Fruit fly (Drosophila melanogaster) whole organism, prepupa: ENCODE measurements around the gene fng.

Source experiments
- Blimp-1 ChIP-seq: fragments of 200-800 bp; sonication (Bioruptor generic); optimal IDR thresholded peaks from 3 replicates; lab custom pipeline; 2017; ENCODE audit warnings: missing biosample characterization, missing genetic modification characterization, mild to moderate bottlenecking, moderate library complexity, missing genetic modification reagents
- CG10631 ChIP-seq: fragments of 200-800 bp; sonication (Bioruptor generic); optimal IDR thresholded peaks from 2 replicates; lab custom pipeline; 2016; ENCODE audit warnings: missing biosample characterization, missing genetic modification characterization
- CG11762 ChIP-seq: fragments of 200-800 bp; sonication (Bioruptor generic); optimal IDR thresholded peaks from 3 replicates; lab custom pipeline; 2016; ENCODE audit warnings: missing biosample characterization, missing genetic modification characterization; ENCODE audit not compliant: insufficient read depth
- CG11902 ChIP-seq: fragments of 200-800 bp; sonication (Bioruptor generic); optimal IDR thresholded peaks from 3 replicates; lab custom pipeline; 2016; ENCODE audit warnings: missing biosample characterization, missing genetic modification characterization
- CG15336 ChIP-seq: fragments of 200-800 bp; sonication (Bioruptor generic); IDR thresholded peaks from 2 replicates; pipeline ENCODE4 v1.3.6; 2022; ENCODE audit warnings: missing biosample characterization, missing genetic modification characterization
- CG1621 ChIP-seq: fragments of 200-800 bp; sonication (Bioruptor generic); optimal IDR thresholded peaks from 3 replicates; lab custom pipeline; 2018; ENCODE audit warnings: missing biosample characterization, mild to moderate bottlenecking, missing genetic modification characterization
- CG16779 ChIP-seq: fragments of 200-800 bp; sonication (Bioruptor generic); optimal IDR thresholded peaks from 3 replicates; lab custom pipeline; 2017; ENCODE audit warnings: missing biosample characterization, mild to moderate bottlenecking, missing genetic modification characterization
- CG3032 ChIP-seq: fragments of 200-800 bp; optimal IDR thresholded peaks from 2 replicates; lab custom pipeline; 2019; ENCODE audit warnings: missing biosample characterization, mild to moderate bottlenecking, missing genetic modification characterization, moderate library complexity
- CG32006 ChIP-seq: fragments of 200-800 bp; sonication (Bioruptor generic); optimal IDR thresholded peaks from 3 replicates; lab custom pipeline; 2017; ENCODE audit warnings: missing biosample characterization, mild to moderate bottlenecking, missing genetic modification characterization
- CG3919 ChIP-seq: fragments of 200-800 bp; sonication (Bioruptor generic); optimal IDR thresholded peaks from 3 replicates; lab custom pipeline; 2016; ENCODE audit warnings: missing biosample characterization, missing genetic modification characterization
- CG4318 ChIP-seq: fragments of 200-800 bp; sonication (Bioruptor generic); optimal IDR thresholded peaks from 3 replicates; lab custom pipeline; 2017; ENCODE audit warnings: missing biosample characterization, mild to moderate bottlenecking, missing genetic modification characterization
- CG6276 ChIP-seq: fragments of 200-800 bp; sonication (Bioruptor generic); optimal IDR thresholded peaks from 2 replicates; lab custom pipeline; 2017; ENCODE audit warnings: missing biosample characterization, mild to moderate bottlenecking, missing genetic modification characterization
- CG6792 ChIP-seq: fragments of 200-800 bp; sonication (Bioruptor generic); optimal IDR thresholded peaks from 3 replicates; lab custom pipeline; 2016; ENCODE audit warnings: missing biosample characterization, missing genetic modification characterization
- CG6808 ChIP-seq: fragments of 200-800 bp; sonication (Bioruptor generic); optimal IDR thresholded peaks from 3 replicates; lab custom pipeline; 2017; ENCODE audit warnings: missing biosample characterization, missing genetic modification characterization, mild to moderate bottlenecking, moderate library complexity, missing genetic modification reagents
- CG6854 ChIP-seq: fragments of 200-800 bp; sonication (Bioruptor generic); optimal IDR thresholded peaks from 2 replicates; lab custom pipeline; 2017; ENCODE audit warnings: missing biosample characterization, mild to moderate bottlenecking, missing genetic modification characterization
- CG7368 ChIP-seq: fragments of 200-800 bp; sonication (Bioruptor generic); optimal IDR thresholded peaks from 3 replicates; lab custom pipeline; 2016; ENCODE audit warnings: missing biosample characterization, missing genetic modification characterization
- CG8119 ChIP-seq: fragments of 200-800 bp; sonication (Bioruptor generic); IDR thresholded peaks from 3 replicates; pipeline ENCODE4 v1.3.6; 2022; ENCODE audit warnings: missing biosample characterization, missing genetic modification characterization
- CG8319 ChIP-seq: fragments of 200-800 bp; sonication (Bioruptor generic); optimal IDR thresholded peaks from 3 replicates; lab custom pipeline; 2016; ENCODE audit warnings: missing biosample characterization, missing genetic modification characterization
- CG8632 ChIP-seq: fragments of 200-800 bp; sonication (Bioruptor generic); optimal IDR thresholded peaks from 3 replicates; lab custom pipeline; 2016; ENCODE audit warnings: missing biosample characterization, missing genetic modification characterization
- CG9139 ChIP-seq: fragments of 200-800 bp; sonication (Bioruptor generic); optimal IDR thresholded peaks from 3 replicates; lab custom pipeline; 2017; ENCODE audit warnings: missing biosample characterization, mild to moderate bottlenecking, missing genetic modification characterization
- Ets21C ChIP-seq: fragments of 200-800 bp; sonication (Bioruptor generic); optimal IDR thresholded peaks from 3 replicates; lab custom pipeline; 2016; ENCODE audit warnings: missing biosample characterization, missing genetic modification characterization
- Gug ChIP-seq: fragments of 200-800 bp; sonication (Bioruptor generic); IDR thresholded peaks from 2 replicates; pipeline ENCODE4 v1.3.6; 2022; ENCODE audit warnings: missing biosample characterization, missing genetic modification characterization
- Hr38 ChIP-seq: sonication (Bioruptor generic); optimal IDR thresholded peaks from 2 replicates; lab custom pipeline; 2016; ENCODE audit warnings: missing biosample characterization, missing genetic modification characterization
- Hr4 ChIP-seq: fragments of 200-800 bp; sonication (Bioruptor generic); optimal IDR thresholded peaks from 3 replicates; lab custom pipeline; 2016; ENCODE audit warnings: missing biosample characterization, missing genetic modification characterization
- Lpt ChIP-seq: fragments of 200-800 bp; sonication (Bioruptor generic); optimal IDR thresholded peaks from 3 replicates; lab custom pipeline; 2016; ENCODE audit warnings: missing biosample characterization, missing genetic modification characterization
- Met ChIP-seq: fragments of 200-800 bp; sonication (Bioruptor generic); optimal IDR thresholded peaks from 3 replicates; lab custom pipeline; 2016; ENCODE audit warnings: missing biosample characterization, missing genetic modification characterization
- OdsH ChIP-seq: fragments of 200-800 bp; sonication (Bioruptor generic); optimal IDR thresholded peaks from 3 replicates; lab custom pipeline; 2016; ENCODE audit warnings: missing biosample characterization, missing genetic modification characterization
- Smox ChIP-seq: fragments of 200-800 bp; sonication (Bioruptor generic); optimal IDR thresholded peaks from 3 replicates; lab custom pipeline; 2016; ENCODE audit warnings: missing biosample characterization, missing genetic modification characterization
- Sox102F ChIP-seq: fragments of 200-800 bp; sonication (Bioruptor generic); optimal IDR thresholded peaks from 2 replicates; lab custom pipeline; 2016; ENCODE audit warnings: missing biosample characterization, mild to moderate bottlenecking, missing genetic modification characterization
- Sox15 ChIP-seq: fragments of 200-800 bp; sonication (Bioruptor generic); optimal IDR thresholded peaks from 3 replicates; lab custom pipeline; 2016; ENCODE audit warnings: missing biosample characterization, missing genetic modification characterization
- achi ChIP-seq: fragments of 200-800 bp; sonication (Bioruptor generic); optimal IDR thresholded peaks from 3 replicates; lab custom pipeline; 2016; ENCODE audit warnings: missing biosample characterization, missing genetic modification characterization
- acj6 ChIP-seq: fragments of 200-800 bp; sonication (Bioruptor generic); optimal IDR thresholded peaks from 3 replicates; lab custom pipeline; 2016; ENCODE audit warnings: missing biosample characterization, missing genetic modification characterization
- cyc ChIP-seq: fragments of 200-800 bp; sonication (Bioruptor generic); optimal IDR thresholded peaks from 3 replicates; lab custom pipeline; 2016; ENCODE audit warnings: missing biosample characterization, missing genetic modification characterization
- dac ChIP-seq: fragments of 200-800 bp; sonication (Bioruptor generic); optimal IDR thresholded peaks from 2 replicates; lab custom pipeline; 2017; ENCODE audit warnings: missing biosample characterization, mild to moderate bottlenecking, missing genetic modification characterization
- dsx ChIP-seq: fragments of 200-800 bp; optimal IDR thresholded peaks from 3 replicates; lab custom pipeline; 2019; ENCODE audit warnings: missing biosample characterization, mild to moderate bottlenecking, missing genetic modification characterization, moderate library complexity; ENCODE audit not compliant: poor library complexity, severe bottlenecking
- eg ChIP-seq: fragments of 200-800 bp; sonication (Bioruptor generic); IDR thresholded peaks from 3 replicates; pipeline ENCODE4 v1.3.6; 2022; ENCODE audit warnings: missing biosample characterization, missing genetic modification characterization
- esn ChIP-seq: fragments of 200-800 bp; sonication (Bioruptor generic); optimal IDR thresholded peaks from 2 replicates; lab custom pipeline; 2016; ENCODE audit warnings: missing biosample characterization, mild to moderate bottlenecking, missing genetic modification characterization, moderate library complexity
- fd59A ChIP-seq: fragments of 200-800 bp; sonication (Bioruptor generic); optimal IDR thresholded peaks from 2 replicates; lab custom pipeline; 2017; ENCODE audit warnings: missing biosample characterization, mild to moderate bottlenecking, missing genetic modification characterization, missing genetic modification reagents
- fd85E ChIP-seq: fragments of 200-800 bp; sonication (Bioruptor generic); optimal IDR thresholded peaks from 3 replicates; lab custom pipeline; 2016; ENCODE audit warnings: missing biosample characterization, missing genetic modification characterization
- fkh ChIP-seq: fragments of 200-800 bp; sonication (Bioruptor generic); optimal IDR thresholded peaks from 3 replicates; lab custom pipeline; 2017; ENCODE audit warnings: missing biosample characterization, mild to moderate bottlenecking, missing genetic modification characterization, moderate library complexity
- lz ChIP-seq: fragments of 200-800 bp; sonication (Bioruptor generic); optimal IDR thresholded peaks from 3 replicates; lab custom pipeline; 2016; ENCODE audit warnings: missing biosample characterization, missing genetic modification characterization
- net ChIP-seq: fragments of 200-800 bp; sonication (Bioruptor generic); optimal IDR thresholded peaks from 3 replicates; lab custom pipeline; 2016; ENCODE audit warnings: missing biosample characterization, missing genetic modification characterization
- salr ChIP-seq, 2 experiments: fragments of 200-800 bp; sonication (Bioruptor generic); optimal IDR thresholded peaks; 3 replicates each; lab custom pipeline; 2016 to 2018; ENCODE audit warnings: missing biosample characterization in 2 of 2, missing genetic modification characterization in 2 of 2, mild to moderate bottlenecking in 1 of 2
- spab ChIP-seq: fragments of 200-800 bp; sonication (Bioruptor generic); optimal IDR thresholded peaks from 2 replicates; lab custom pipeline; 2017; ENCODE audit warnings: missing biosample characterization, mild to moderate bottlenecking, missing genetic modification characterization, missing genetic modification reagents
- ss ChIP-seq, 2 experiments: fragments of 200-800 bp; sonication (Bioruptor generic); optimal IDR thresholded peaks; 2 replicates in 1 of 2; 3 replicates in 1 of 2; lab custom pipeline; 2017 to 2018; ENCODE audit warnings: mild to moderate bottlenecking in 2 of 2, missing biosample characterization in 2 of 2, missing genetic modification characterization in 2 of 2, moderate library complexity in 1 of 2
- svp ChIP-seq: fragments of 200-800 bp; sonication (Bioruptor generic); peaks from one replicate; lab custom pipeline; 2016; ENCODE audit warnings: missing biosample characterization, missing genetic modification characterization
- topi ChIP-seq: fragments of 200-800 bp; sonication (Bioruptor generic); optimal IDR thresholded peaks from 3 replicates; lab custom pipeline; 2016; ENCODE audit warnings: missing biosample characterization, missing genetic modification characterization

Gene fng

dm6 chr3L:20983309-20983708 lies 34.0 kb upstream of the fng start (continued):
- TF ChIP-seq CG6276, result peak; percentile 49
- TF ChIP-seq CG6792 (GFP tag; lab: Kevin White, UChicago), result peak; percentile 5
- peak; percentile 30 for TF ChIP-seq acj6 (GFP tag; lab: Kevin White, UChicago)
- TF ChIP-seq ss (GFP tag; optimal IDR thresholded peaks at IDR 0.05; lab: Kevin White, UChicago), result no peak
- no peak for TF ChIP-seq fkh (GFP tag; lab: Kevin White, UChicago)
- TF ChIP-seq salr (GFP tag; optimal IDR thresholded peaks at IDR 0.05; lab: Kevin White, UChicago), result peak in 1 of 2 experiments; percentile 72
- no peak for TF ChIP-seq CG8319 (GFP tag; lab: Kevin White, UChicago)
- TF ChIP-seq CG4318, result peak; percentile 49
- no peak for TF ChIP-seq CG11762 (GFP tag; lab: Kevin White, UChicago)
- no peak for TF ChIP-seq CG1621 (tag; lab: Kevin White, UChicago)
- no peak for TF ChIP-seq Gug (GFP tag; lab: Robert Waterston, UW)
- peak; percentile 38 for TF ChIP-seq CG3919 (GFP tag; lab: Kevin White, UChicago)
- TF ChIP-seq CG6808, result no peak
- TF ChIP-seq fd85E (GFP tag; lab: Kevin White, UChicago), result no peak
- TF ChIP-seq topi (GFP tag; lab: Kevin White, UChicago), result peak; percentile 29
- peak; percentile 38 for TF ChIP-seq Hr4 (GFP tag; lab: Kevin White, UChicago)
- TF ChIP-seq CG7368 (GFP tag; lab: Kevin White, UChicago), result no peak
- TF ChIP-seq lz (GFP tag; lab: Kevin White, UChicago), result peak; percentile 19
- peak; percentile 16 for TF ChIP-seq Sox102F (GFP tag; lab: Kevin White, UChicago)
- peak; percentile 71 for TF ChIP-seq svp (GFP tag; lab: Kevin White, UChicago)
- TF ChIP-seq CG9139, result no peak
- TF ChIP-seq CG8119 (GFP tag; lab: Robert Waterston, UW), result peak; percentile 73
- TF ChIP-seq CG3032, result peak; percentile 41

dm6 chr3L:20982544-20982943 lies 33.2 kb upstream of the fng start:
- TF ChIP-seq CG3032 (no peak), CG3919 (GFP tag; lab: Kevin White, UChicago) (peak; percentile 2), fd59A (no peak), CG11902 (GFP tag; lab: Kevin White, UChicago) (no peak), CG32006 (GFP tag; lab: Kevin White, UChicago) (peak; percentile 57), cyc (no peak), CG6854 (GFP tag; lab: Kevin White, UChicago) (no peak), Ets21C (no peak), CG4318 (peak; percentile 41), Lpt (GFP tag; lab: Kevin White, UChicago) (no peak), Hr38 (no peak), svp (GFP tag; lab: Kevin White, UChicago) (peak; percentile 65), CG16779 (tag; lab: Kevin White, UChicago) (no peak), dac (GFP tag; lab: Kevin White, UChicago) (no peak), achi (GFP tag; lab: Kevin White, UChicago) (peak; percentile 30), net (GFP tag; lab: Kevin White, UChicago) (no peak), OdsH (GFP tag; lab: Kevin White, UChicago) (peak; percentile 6), Smox (no peak), CG6276 (peak; percentile 17), CG8119 (GFP tag; lab: Robert Waterston, UW) (0 out of 3 replicates have a peak, but pooled peaks have one; percentile 13), Hr4 (GFP tag; lab: Kevin White, UChicago) (peak; percentile 20), lz (GFP tag; lab: Kevin White, UChicago) (no peak)
- TF ChIP-seq, all 60 proteins: peak for 9

DNA sequence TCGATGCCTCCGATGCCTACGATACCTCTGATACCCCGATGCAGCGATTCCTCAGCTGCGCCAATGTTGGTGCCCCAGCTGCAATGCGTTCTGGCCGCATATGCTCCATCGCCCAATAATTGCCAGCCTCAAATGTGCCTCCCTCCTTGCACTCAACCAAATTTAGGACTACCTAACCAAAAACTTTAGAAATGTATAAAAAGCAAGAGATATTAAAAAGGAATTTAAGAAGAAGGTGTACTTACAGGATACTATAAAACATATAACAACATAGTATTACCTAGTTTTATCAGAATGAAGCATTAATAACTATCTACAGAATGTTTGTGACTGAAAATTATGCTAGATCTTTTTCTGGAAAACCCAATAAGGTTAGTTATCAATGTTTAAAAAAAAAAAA lies 32.4 kb upstream of the fng start:
- no peak for TF ChIP-seq CG16779 (tag; lab: Kevin White, UChicago)
- TF ChIP-seq Blimp-1 (GFP tag; lab: Kevin White, UChicago), result no peak
- peak; percentile 36 for TF ChIP-seq lz (GFP tag; lab: Kevin White, UChicago)
- no peak for TF ChIP-seq Sox15 (GFP tag; lab: Kevin White, UChicago)
- TF ChIP-seq CG7368 (GFP tag; lab: Kevin White, UChicago), result no peak
- TF ChIP-seq cyc, result peak; percentile 5
- peak; percentile 66 for TF ChIP-seq esn
- TF ChIP-seq CG8632, result no peak
- peak; percentile 15 for TF ChIP-seq CG32006 (GFP tag; lab: Kevin White, UChicago)
- peak; percentile 50 for TF ChIP-seq CG10631 (GFP tag; lab: Kevin White, UChicago)
- TF ChIP-seq CG8119 (GFP tag; lab: Robert Waterston, UW), result peak; percentile 19; the same call in 1 of the 3 replicates
- TF ChIP-seq CG11762 (GFP tag; lab: Kevin White, UChicago), result no peak
- peak; percentile 17 for TF ChIP-seq Smox
- TF ChIP-seq Met (GFP tag; lab: Kevin White, UChicago), result peak; percentile 47
- 0 out of 2 replicates have a peak, but pooled peaks have one; percentile 17 for TF ChIP-seq CG15336
- no peak for TF ChIP-seq eg
- TF ChIP-seq CG6854 (GFP tag; lab: Kevin White, UChicago), result no peak
- no peak for TF ChIP-seq Hr4 (GFP tag; lab: Kevin White, UChicago)
- peak; percentile 22 for TF ChIP-seq dsx (GFP tag; lab: Kevin White, UChicago)
- no peak for TF ChIP-seq Lpt (GFP tag; lab: Kevin White, UChicago)
- TF ChIP-seq spab (GFP tag; lab: Kevin White, UChicago), result peak; percentile 16
